Worm (Caenorhabditis elegans) whole organism, L2 larva: Measurements from ENCODE around the gene let-858.

ENCODE experiments used
- crh-2 ChIP-seq: sonication (generic microtip); optimal IDR thresholded peaks from 2 replicates; lab custom pipeline; 2017; ENCODE audit warnings: missing biosample characterization, missing genetic modification characterization
- peb-1 ChIP-seq: fragments of 150-350 bp; optimal IDR thresholded peaks from 2 replicates; lab custom pipeline; 2014; ENCODE audit warnings: missing biosample characterization, missing genetic modification characterization
- unc-55 ChIP-seq: fragments of 150-350 bp; sonication (generic microtip); optimal IDR thresholded peaks from 3 replicates; lab custom pipeline; 2014; ENCODE audit warnings: missing biosample characterization, missing genetic modification reagents, missing genetic modification characterization
- unc-62 ChIP-seq: fragments of 150-350 bp; optimal IDR thresholded peaks from 2 replicates; lab custom pipeline; 2014; ENCODE audit warnings: missing biosample characterization, missing genetic modification reagents, missing genetic modification characterization
- ztf-11 ChIP-seq: sonication (generic microtip); optimal IDR thresholded peaks from 2 replicates; lab custom pipeline; 2017; ENCODE audit warnings: missing biosample characterization, missing genetic modification characterization

DNA sequence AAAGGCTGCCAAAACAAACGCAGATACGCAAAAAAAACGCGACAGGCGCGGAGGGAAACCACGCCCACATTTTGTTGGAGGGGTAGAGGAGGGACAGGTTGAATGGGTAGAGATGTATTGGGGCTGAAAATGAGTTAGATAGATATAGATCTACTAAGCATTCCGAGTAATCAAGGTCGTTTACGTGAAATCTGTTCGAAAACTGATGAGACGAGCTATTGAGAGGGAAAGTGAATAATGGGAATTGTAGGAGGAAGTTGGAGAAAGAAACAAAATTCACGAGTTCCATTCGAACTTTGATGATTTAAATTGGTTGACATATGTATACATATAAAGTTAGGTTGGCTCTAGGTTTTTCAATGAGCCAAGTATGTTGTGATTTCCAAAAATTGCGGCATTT is 5.3 kb upstream of the let-858 start:
- TF ChIP-seq crh-2: no peak
- TF ChIP-seq unc-55 (GFP tag; lab: Kevin White, UChicago): no peak
- TF ChIP-seq unc-62 (GFP tag; lab: Kevin White, UChicago): no peak
- TF ChIP-seq peb-1 (tag; lab: Kevin White, UChicago): no peak
- no peak for TF ChIP-seq ztf-11 (tag; lab: Kevin White, UChicago)
